Fruit fly (Drosophila melanogaster) whole organism, embryonic: Measurements from ENCODE around the gene Trm7-34.

Experiments used
- Atf3 ChIP-seq: fragments of 200-800 bp; sonication (Bioruptor generic); optimal IDR thresholded peaks from 3 replicates; lab custom pipeline; 2016; ENCODE audit warnings: missing biosample characterization, missing genetic modification characterization
- CG1024 ChIP-seq: fragments of 200-800 bp; sonication (Bioruptor generic); IDR thresholded peaks from 2 replicates; pipeline ENCODE4 v1.3.6; 2022; ENCODE audit warnings: missing biosample characterization, missing genetic modification characterization
- CG10654 ChIP-seq: fragments of 200-800 bp; sonication (Bioruptor generic); optimal IDR thresholded peaks from 2 replicates; lab custom pipeline; 2016; ENCODE audit warnings: missing biosample characterization, missing genetic modification characterization
- CG11456 ChIP-seq: fragments of 200-800 bp; sonication (Bioruptor generic); IDR thresholded peaks from 3 replicates; pipeline ENCODE4 v1.3.6; 2022; ENCODE audit warnings: missing biosample characterization, missing genetic modification characterization
- CG11696 ChIP-seq: fragments of 200-800 bp; sonication (Bioruptor generic); IDR thresholded peaks from 2 replicates; pipeline ENCODE4 v1.3.6; 2022; ENCODE audit warnings: missing biosample characterization, missing genetic modification characterization
- CG12942 ChIP-seq: fragments of 200-800 bp; sonication (Bioruptor generic); optimal IDR thresholded peaks from 3 replicates; lab custom pipeline; 2016; ENCODE audit warnings: missing biosample characterization, missing genetic modification characterization
- CG2202 ChIP-seq: fragments of 200-800 bp; sonication (Bioruptor generic); optimal IDR thresholded peaks from 2 replicates; lab custom pipeline; 2018; ENCODE audit warnings: missing biosample characterization, mild to moderate bottlenecking, missing genetic modification characterization
- CG34422 ChIP-seq: fragments of 200-800 bp; sonication (Bioruptor generic); IDR thresholded peaks from 3 replicates; pipeline ENCODE4 v1.3.6; 2022; ENCODE audit warnings: missing biosample characterization, missing genetic modification characterization
- CG43689 ChIP-seq: fragments of 200-800 bp; sonication (Bioruptor generic); IDR thresholded peaks from 2 replicates; pipeline ENCODE4 v1.3.6; 2022; ENCODE audit warnings: missing biosample characterization, missing genetic modification characterization
- CG4404 ChIP-seq: fragments of 200-800 bp; sonication (Bioruptor generic); IDR thresholded peaks from 2 replicates; pipeline ENCODE4 v1.3.6; 2022; ENCODE audit warnings: missing biosample characterization, missing genetic modification characterization
- CG4854 ChIP-seq: fragments of 200-800 bp; sonication (Bioruptor generic); optimal IDR thresholded peaks from 2 replicates; lab custom pipeline; 2016; ENCODE audit warnings: missing biosample characterization, missing genetic modification characterization, inconsistent platforms
- CG5180 ChIP-seq: fragments of 200-800 bp; sonication (Bioruptor generic); optimal IDR thresholded peaks from 3 replicates; lab custom pipeline; 2017; ENCODE audit warnings: missing biosample characterization, missing genetic modification characterization, mild to moderate bottlenecking, moderate library complexity, missing genetic modification reagents
- CG5245 ChIP-seq: fragments of 200-800 bp; sonication (Bioruptor generic); optimal IDR thresholded peaks from 3 replicates; lab custom pipeline; 2016; ENCODE audit warnings: missing biosample characterization, missing genetic modification characterization
- CG6854 ChIP-seq: fragments of 200-800 bp; sonication (Bioruptor generic); optimal IDR thresholded peaks from 3 replicates; lab custom pipeline; 2017; ENCODE audit warnings: missing biosample characterization, mild to moderate bottlenecking, missing genetic modification characterization
- CG8765 ChIP-seq: fragments of 200-800 bp; sonication (Bioruptor generic); IDR thresholded peaks from 2 replicates; pipeline ENCODE4 v1.3.6; 2022; ENCODE audit warnings: missing biosample characterization, missing genetic modification characterization
- D19A ChIP-seq: fragments of 200-800 bp; optimal IDR thresholded peaks from 3 replicates; lab custom pipeline; 2019; ENCODE audit warnings: missing biosample characterization, mild to moderate bottlenecking, missing genetic modification characterization, moderate library complexity
- Deaf1 ChIP-seq: fragments of 200-800 bp; optimal IDR thresholded peaks from 3 replicates; lab custom pipeline; 2019; ENCODE audit warnings: missing biosample characterization, mild to moderate bottlenecking, missing genetic modification characterization, moderate library complexity
- Dip2 ChIP-seq: fragments of 200-800 bp; sonication (Bioruptor generic); IDR thresholded peaks from 2 replicates; pipeline ENCODE4 v1.3.6; 2022; ENCODE audit warnings: missing biosample characterization, missing genetic modification characterization
- HmgZ ChIP-seq: fragments of 200-800 bp; sonication (Bioruptor generic); optimal IDR thresholded peaks from 2 replicates; lab custom pipeline; 2018; ENCODE audit warnings: missing biosample characterization, mild to moderate bottlenecking, missing genetic modification characterization
- Lim3 ChIP-seq: fragments of 200-800 bp; sonication (Bioruptor generic); IDR thresholded peaks from 2 replicates; pipeline ENCODE4 v1.3.6; 2022; ENCODE audit warnings: missing biosample characterization, missing genetic modification characterization
- Myb ChIP-seq: fragments of 200-800 bp; sonication (Bioruptor generic); optimal IDR thresholded peaks from 2 replicates; lab custom pipeline; 2016; ENCODE audit warnings: missing biosample characterization, missing genetic modification characterization
- NC2α ChIP-seq: fragments of 200-800 bp; sonication (Bioruptor generic); optimal IDR thresholded peaks from 2 replicates; lab custom pipeline; 2016; ENCODE audit warnings: missing biosample characterization, missing genetic modification characterization
- NFAT ChIP-seq: fragments of 200-800 bp; sonication (Bioruptor generic); IDR thresholded peaks from 2 replicates; pipeline ENCODE4 v1.3.6; 2022; ENCODE audit warnings: missing biosample characterization, missing genetic modification characterization
- Nf-YA ChIP-seq: fragments of 200-800 bp; sonication (Bioruptor generic); IDR thresholded peaks from 2 replicates; pipeline ENCODE4 v1.3.6; 2022; ENCODE audit warnings: missing biosample characterization, missing genetic modification characterization
- Ravus ChIP-seq: fragments of 200-800 bp; sonication (Bioruptor generic); IDR thresholded peaks from 2 replicates; pipeline ENCODE4 v1.3.6; 2022; ENCODE audit warnings: missing biosample characterization, missing genetic modification characterization
- Scr ChIP-seq: fragments of 200-800 bp; sonication (Bioruptor generic); IDR thresholded peaks from 2 replicates; pipeline ENCODE4 v1.3.6; 2022; ENCODE audit warnings: missing biosample characterization, missing genetic modification characterization; ENCODE audit not compliant: partially characterized antibody
- Sox102F ChIP-seq: fragments of 200-800 bp; sonication (Bioruptor generic); optimal IDR thresholded peaks from 2 replicates; lab custom pipeline; 2018; ENCODE audit warnings: missing biosample characterization, mild to moderate bottlenecking, missing genetic modification characterization, moderate library complexity
- ac ChIP-seq: fragments of 200-800 bp; sonication (Bioruptor generic); optimal IDR thresholded peaks from 3 replicates; lab custom pipeline; 2017; ENCODE audit warnings: missing biosample characterization, mild to moderate bottlenecking, missing genetic modification characterization
- bigmax ChIP-seq: fragments of 200-800 bp; sonication (Bioruptor generic); optimal IDR thresholded peaks from 2 replicates; lab custom pipeline; 2018; ENCODE audit warnings: missing biosample characterization, mild to moderate bottlenecking, missing genetic modification characterization
- chm ChIP-seq: fragments of 200-800 bp; sonication (Bioruptor generic); IDR thresholded peaks from 2 replicates; pipeline ENCODE4 v1.3.6; 2022; ENCODE audit warnings: missing biosample characterization, missing genetic modification characterization
- ci ChIP-seq: fragments of 200-800 bp; sonication (Bioruptor generic); IDR thresholded peaks from 3 replicates; pipeline ENCODE4 v1.3.6; 2022; ENCODE audit warnings: missing biosample characterization, missing genetic modification characterization
- da ChIP-seq: fragments of 200-800 bp; sonication (Bioruptor generic); optimal IDR thresholded peaks from 2 replicates; lab custom pipeline; 2016; ENCODE audit warnings: missing biosample characterization, missing genetic modification characterization
- dmrt99B ChIP-seq: fragments of 200-800 bp; sonication (Bioruptor generic); optimal IDR thresholded peaks from 2 replicates; lab custom pipeline; 2018; ENCODE audit warnings: missing biosample characterization, mild to moderate bottlenecking, missing genetic modification characterization, moderate library complexity
- dysf ChIP-seq: fragments of 200-800 bp; sonication (Bioruptor generic); IDR thresholded peaks from 3 replicates; pipeline ENCODE4 v1.3.6; 2022; ENCODE audit warnings: missing biosample characterization, missing genetic modification characterization
- emc ChIP-seq: fragments of 200-800 bp; sonication (Bioruptor generic); optimal IDR thresholded peaks from 2 replicates; lab custom pipeline; 2016; ENCODE audit warnings: missing biosample characterization, missing genetic modification characterization
- fu2 ChIP-seq: fragments of 200-800 bp; sonication (Bioruptor generic); optimal IDR thresholded peaks from 2 replicates; lab custom pipeline; 2016; ENCODE audit warnings: missing biosample characterization, missing genetic modification characterization
- gem ChIP-seq: fragments of 200-800 bp; sonication (Bioruptor generic); optimal IDR thresholded peaks from 2 replicates; lab custom pipeline; 2019; ENCODE audit warnings: missing biosample characterization, mild to moderate bottlenecking, missing genetic modification characterization, moderate library complexity
- her ChIP-seq: fragments of 200-800 bp; sonication (Bioruptor generic); optimal IDR thresholded peaks from 2 replicates; lab custom pipeline; 2016; ENCODE audit warnings: missing biosample characterization, missing genetic modification characterization
- lola ChIP-seq, 3 experiments: fragments of >200 bp in 2 of 3; fragments of 200-800 bp in 1 of 3; sonication (Bioruptor generic) in 1 of 3; optimal IDR thresholded peaks; 2 replicates each; lab custom pipeline; 2017 to 2019; ENCODE audit warnings: missing biosample characterization in 3 of 3, missing genetic modification characterization in 3 of 3, mild to moderate bottlenecking in 1 of 3, moderate library complexity in 1 of 3
- nau ChIP-seq: fragments of 200-800 bp; sonication (Bioruptor generic); optimal IDR thresholded peaks from 3 replicates; lab custom pipeline; 2017; ENCODE audit warnings: missing biosample characterization, mild to moderate bottlenecking, missing genetic modification characterization, missing genetic modification reagents
- nerfin-1 ChIP-seq: fragments of 200-800 bp; sonication (Bioruptor generic); optimal IDR thresholded peaks from 3 replicates; lab custom pipeline; 2019; ENCODE audit warnings: missing biosample characterization, mild to moderate bottlenecking, missing genetic modification characterization, moderate library complexity
- oc ChIP-seq: fragments of 200-800 bp; sonication (Bioruptor generic); optimal IDR thresholded peaks from 2 replicates; lab custom pipeline; 2018; ENCODE audit warnings: missing biosample characterization, mild to moderate bottlenecking, missing genetic modification characterization, moderate library complexity
- pb ChIP-seq: fragments of 200-800 bp; sonication (Bioruptor generic); optimal IDR thresholded peaks from 3 replicates; lab custom pipeline; 2016; ENCODE audit warnings: missing biosample characterization, missing genetic modification characterization
- prd ChIP-seq, 3 experiments: fragments of >200 bp in 2 of 3; fragments of 200-800 bp in 1 of 3; sonication (Bioruptor generic) in 1 of 3; optimal IDR thresholded peaks in 2 of 3; IDR thresholded peaks in 1 of 3; 2 replicates in 2 of 3; 3 replicates in 1 of 3; pipeline versions ENCODE4 v1.3.6 to Lab custom; 2017 to 2022; ENCODE audit warnings: missing biosample characterization in 1 of 3, missing genetic modification characterization in 1 of 3
- repo ChIP-seq: fragments of 200-800 bp; sonication (Bioruptor generic); optimal IDR thresholded peaks from 2 replicates; lab custom pipeline; 2016; ENCODE audit warnings: missing biosample characterization, missing genetic modification characterization
- sc ChIP-seq, 3 experiments: fragments of >200 bp in 2 of 3; fragments of 200-800 bp in 1 of 3; sonication (Bioruptor generic) in 1 of 3; optimal IDR thresholded peaks; 2 replicates in 2 of 3; 3 replicates in 1 of 3; lab custom pipeline; 2017; ENCODE audit warnings: mild to moderate bottlenecking in 1 of 3, missing biosample characterization in 1 of 3, missing genetic modification characterization in 1 of 3, missing genetic modification reagents in 1 of 3
- schlank ChIP-seq: fragments of 200-800 bp; sonication (Bioruptor generic); optimal IDR thresholded peaks from 2 replicates; lab custom pipeline; 2018; ENCODE audit warnings: missing biosample characterization, mild to moderate bottlenecking, missing genetic modification characterization
- sna ChIP-seq: fragments of 200-800 bp; sonication (Bioruptor generic); IDR thresholded peaks from 2 replicates; pipeline ENCODE4 v1.3.6; 2022; ENCODE audit warnings: missing biosample characterization, missing genetic modification characterization; ENCODE audit not compliant: partially characterized antibody
- tll ChIP-seq, 2 experiments: fragments of 200-800 bp in 1 of 2; fragments of >200 bp in 1 of 2; sonication (Bioruptor generic) in 1 of 2; optimal IDR thresholded peaks; 2 replicates each; lab custom pipeline; 2017 to 2019; ENCODE audit warnings: missing biosample characterization in 2 of 2, missing genetic modification characterization in 2 of 2, mild to moderate bottlenecking in 1 of 2, moderate library complexity in 1 of 2
- vvl ChIP-seq: fragments of 200-800 bp; sonication (Bioruptor generic); IDR thresholded peaks from 2 replicates; pipeline ENCODE4 v1.3.6; 2022; ENCODE audit warnings: missing biosample characterization, missing genetic modification characterization

The Trm7-34 gene

dm6 chr3R:21111046-21111480 lies 22.6 kb downstream of the Trm7-34 start, which contains the start of gene Rab11 (continued):
- TF ChIP-seq CG1024 (GFP tag; lab: Robert Waterston, UW): no peak
- TF ChIP-seq dysf: peak; percentile 43; the same call in 2 of the 3 replicates
- no peak for TF ChIP-seq sc (optimal IDR thresholded peaks at IDR 0.05; lab: Kevin White, UChicago)
- TF ChIP-seq sc (GFP tag; optimal IDR thresholded peaks at IDR 0.05; lab: Kevin White, UChicago): no peak
- TF ChIP-seq CG43689: no peak
- peak; percentile 94 for TF ChIP-seq Scr (GFP tag; lab: Robert Waterston, UW)
- TF ChIP-seq prd (optimal IDR thresholded peaks at IDR 0.05; lab: Kevin White, UChicago): no peak
- peak; percentile 50 for TF ChIP-seq prd (GFP tag; IDR thresholded peaks at IDR 0.05; lab: Robert Waterston, UW)
- no peak for TF ChIP-seq CG11696
- TF ChIP-seq HmgZ (tag; lab: Kevin White, UChicago): no peak
- TF ChIP-seq CG34422 (GFP tag; lab: Robert Waterston, UW): no peak
- no peak for TF ChIP-seq repo
- peak; percentile 2 for TF ChIP-seq CG12942 (GFP tag; lab: Kevin White, UChicago)
- TF ChIP-seq Dip2 (GFP tag; lab: Robert Waterston, UW): no peak
- no peak for TF ChIP-seq pb (GFP tag; lab: Kevin White, UChicago)
- TF ChIP-seq lola (GFP tag; optimal IDR thresholded peaks at IDR 0.05; lab: Kevin White, UChicago): peak in 1 of 3 experiments; percentile 56
- TF ChIP-seq CG5245 (GFP tag; lab: Kevin White, UChicago): no peak
- 0 out of 3 replicates have a peak, but pooled peaks have one; percentile 45 for TF ChIP-seq CG11456 (GFP tag; lab: Robert Waterston, UW)
- TF ChIP-seq dmrt99B: peak; percentile 30
- TF ChIP-seq da (GFP tag; lab: Kevin White, UChicago): no peak
- TF ChIP-seq Myb (GFP tag; lab: Kevin White, UChicago): no peak
- TF ChIP-seq CG10654 (GFP tag; lab: Kevin White, UChicago): peak; percentile 9
- no peak for TF ChIP-seq Atf3 (GFP tag; lab: Kevin White, UChicago)
- TF ChIP-seq CG4404 (GFP tag; lab: Robert Waterston, UW): no peak
- peak; percentile 83 for TF ChIP-seq sna
- peak; percentile 46 for TF ChIP-seq vvl
- TF ChIP-seq CG4854 (GFP tag; lab: Kevin White, UChicago): peak; percentile 8
- no peak for TF ChIP-seq nau (GFP tag; lab: Kevin White, UChicago)
- TF ChIP-seq her (GFP tag; lab: Kevin White, UChicago): no peak
- 0 out of 2 replicates have a peak, but pooled peaks have one; percentile 6 for TF ChIP-seq Nf-YA (GFP tag; lab: Robert Waterston, UW)
- peak; percentile 20 for TF ChIP-seq fu2
- no peak for TF ChIP-seq schlank (tag; lab: Kevin White, UChicago)
- peak; percentile 6 for TF ChIP-seq D19A (tag; lab: Kevin White, UChicago)
- TF ChIP-seq gem (tag; lab: Kevin White, UChicago): peak; percentile 71
- no peak for TF ChIP-seq emc (GFP tag; lab: Kevin White, UChicago)
- no peak for TF ChIP-seq oc (tag; lab: Kevin White, UChicago)
- no peak for TF ChIP-seq ci (GFP tag; lab: Robert Waterston, UW)
- TF ChIP-seq Lim3 (GFP tag; lab: Robert Waterston, UW): no peak
- no peak for TF ChIP-seq CG6854 (GFP tag; lab: Kevin White, UChicago)
- no peak for TF ChIP-seq chm (GFP tag; lab: Robert Waterston, UW)
- TF ChIP-seq ac (GFP tag; lab: Kevin White, UChicago): no peak
- no peak for TF ChIP-seq CG2202 (tag; lab: Kevin White, UChicago)
- no peak for TF ChIP-seq NC2α (GFP tag; lab: Kevin White, UChicago)
- peak; percentile 47 for TF ChIP-seq Sox102F (GFP tag; lab: Kevin White, UChicago)
- no peak for TF ChIP-seq Ravus (GFP tag; lab: Robert Waterston, UW)
- TF ChIP-seq nerfin-1 (tag; lab: Kevin White, UChicago): no peak
- no peak for TF ChIP-seq CG5180
- TF ChIP-seq NFAT (GFP tag; lab: Robert Waterston, UW): peak; percentile 43; the same call in 1 of the 2 replicates
- no peak for TF ChIP-seq bigmax (GFP tag; lab: Kevin White, UChicago)
- peak in 1 of 2 experiments; percentile 11 for TF ChIP-seq tll (GFP tag; optimal IDR thresholded peaks at IDR 0.05; lab: Kevin White, UChicago)
- peak; percentile 34 for TF ChIP-seq Deaf1
- 0 out of 2 replicates have a peak, but pooled peaks have one; percentile 14 for TF ChIP-seq CG8765
